Fruit fly (Drosophila melanogaster) whole organism, embryonic: ENCODE results near the gene VGlut.

Experiments used
- Abd-B ChIP-seq: fragments of 200-800 bp; sonication (Bioruptor generic); optimal IDR thresholded peaks from 2 replicates; lab custom pipeline; 2018; ENCODE audit warnings: missing biosample characterization, mild to moderate bottlenecking, missing genetic modification characterization, moderate library complexity
- BEAF-32 ChIP-seq: fragments of 200-800 bp; sonication (Bioruptor generic); optimal IDR thresholded peaks from 3 replicates; lab custom pipeline; 2017; ENCODE audit warnings: missing biosample characterization, missing genetic modification characterization, mild to moderate bottlenecking, moderate library complexity, missing genetic modification reagents
- Bgb ChIP-seq: fragments of 200-800 bp; sonication (Bioruptor generic); IDR thresholded peaks from 2 replicates; pipeline ENCODE4 v1.3.6; 2022; ENCODE audit warnings: missing biosample characterization, missing genetic modification characterization; ENCODE audit not compliant: partially characterized antibody
- BtbVII ChIP-seq: fragments of 200-800 bp; sonication (Bioruptor generic); optimal IDR thresholded peaks from 3 replicates; lab custom pipeline; 2017; ENCODE audit warnings: missing biosample characterization, mild to moderate bottlenecking, missing genetic modification characterization
- CG10267 ChIP-seq: fragments of 200-800 bp; sonication (Bioruptor generic); optimal IDR thresholded peaks from 2 replicates; lab custom pipeline; 2018; ENCODE audit warnings: missing biosample characterization, mild to moderate bottlenecking, missing genetic modification characterization, moderate library complexity
- CG10654 ChIP-seq: fragments of 200-800 bp; sonication (Bioruptor generic); optimal IDR thresholded peaks from 2 replicates; lab custom pipeline; 2016; ENCODE audit warnings: missing biosample characterization, missing genetic modification characterization
- CG12104 ChIP-seq: fragments of 200-800 bp; sonication (Bioruptor generic); optimal IDR thresholded peaks from 3 replicates; lab custom pipeline; 2016; ENCODE audit warnings: missing biosample characterization, missing genetic modification characterization
- CG13287 ChIP-seq: fragments of 200-800 bp; sonication (Bioruptor generic); IDR thresholded peaks from 2 replicates; pipeline ENCODE4 v1.3.6; 2022; ENCODE audit warnings: missing biosample characterization, missing genetic modification characterization; ENCODE audit not compliant: partially characterized antibody
- CG13296 ChIP-seq: fragments of 200-800 bp; sonication (Bioruptor generic); optimal IDR thresholded peaks from 3 replicates; lab custom pipeline; 2018; ENCODE audit warnings: missing biosample characterization, mild to moderate bottlenecking, missing genetic modification characterization
- CG14667 ChIP-seq: fragments of 200-800 bp; sonication (Bioruptor generic); IDR thresholded peaks from 2 replicates; pipeline ENCODE4 v1.3.6; 2022; ENCODE audit warnings: missing biosample characterization, missing genetic modification characterization
- CG1602 ChIP-seq: fragments of 200-800 bp; sonication (Bioruptor generic); optimal IDR thresholded peaks from 3 replicates; lab custom pipeline; 2016; ENCODE audit warnings: missing biosample characterization, missing genetic modification characterization
- CG16863 ChIP-seq: fragments of 200-800 bp; sonication (Bioruptor generic); optimal IDR thresholded peaks from 3 replicates; lab custom pipeline; 2016; ENCODE audit warnings: missing biosample characterization, missing genetic modification characterization
- CG17359 ChIP-seq: fragments of 200-800 bp; sonication (Bioruptor generic); optimal IDR thresholded peaks from 3 replicates; lab custom pipeline; 2018; ENCODE audit warnings: missing biosample characterization, mild to moderate bottlenecking, missing genetic modification characterization, moderate library complexity
- CG17612 ChIP-seq: fragments of 200-800 bp; sonication (Bioruptor generic); IDR thresholded peaks from 2 replicates; pipeline ENCODE4 v1.3.6; 2022; ENCODE audit warnings: missing biosample characterization, missing genetic modification characterization
- CG18011 ChIP-seq: fragments of 200-800 bp; sonication (Bioruptor generic); optimal IDR thresholded peaks from 2 replicates; lab custom pipeline; 2017; ENCODE audit warnings: missing biosample characterization, missing genetic modification characterization, mild to moderate bottlenecking, moderate library complexity, missing genotype
- CG2202 ChIP-seq: fragments of 200-800 bp; sonication (Bioruptor generic); optimal IDR thresholded peaks from 2 replicates; lab custom pipeline; 2018; ENCODE audit warnings: missing biosample characterization, mild to moderate bottlenecking, missing genetic modification characterization
- CG34224 ChIP-seq: fragments of 200-800 bp; sonication (Bioruptor generic); IDR thresholded peaks from 3 replicates; pipeline ENCODE4 v1.3.6; 2022; ENCODE audit warnings: missing biosample characterization, missing genetic modification characterization; ENCODE audit not compliant: partially characterized antibody
- CG3995 ChIP-seq: fragments of 200-800 bp; sonication (Bioruptor generic); optimal IDR thresholded peaks from 3 replicates; lab custom pipeline; 2016; ENCODE audit warnings: missing biosample characterization, missing genetic modification characterization
- CG4360 ChIP-seq: fragments of 200-800 bp; sonication (Bioruptor generic); IDR thresholded peaks from 2 replicates; pipeline ENCODE4 v1.3.6; 2022; ENCODE audit warnings: missing biosample characterization, missing genetic modification characterization
- CG4820 ChIP-seq: fragments of 200-800 bp; sonication (Bioruptor generic); optimal IDR thresholded peaks from 3 replicates; lab custom pipeline; 2016; ENCODE audit warnings: missing biosample characterization, missing genetic modification characterization
- CG7357 ChIP-seq: fragments of 200-800 bp; sonication (Bioruptor generic); IDR thresholded peaks from 3 replicates; pipeline ENCODE4 v1.3.6; 2022; ENCODE audit warnings: missing biosample characterization, missing genetic modification characterization
- CG8290 ChIP-seq, 3 experiments: fragments of 200-800 bp; sonication (Bioruptor generic); optimal IDR thresholded peaks; 2 replicates each; lab custom pipeline; 2016 to 2019; ENCODE audit warnings: missing biosample characterization in 3 of 3, missing genetic modification characterization in 3 of 3, mild to moderate bottlenecking in 2 of 3, moderate library complexity in 1 of 3
- CG8765 ChIP-seq: fragments of 200-800 bp; sonication (Bioruptor generic); IDR thresholded peaks from 2 replicates; pipeline ENCODE4 v1.3.6; 2022; ENCODE audit warnings: missing biosample characterization, missing genetic modification characterization
- D19A ChIP-seq: fragments of 200-800 bp; optimal IDR thresholded peaks from 3 replicates; lab custom pipeline; 2019; ENCODE audit warnings: missing biosample characterization, mild to moderate bottlenecking, missing genetic modification characterization, moderate library complexity
- Dek ChIP-seq: fragments of 200-800 bp; sonication (Bioruptor generic); optimal IDR thresholded peaks from 3 replicates; lab custom pipeline; 2019; ENCODE audit warnings: missing biosample characterization, mild to moderate bottlenecking, missing genetic modification characterization, moderate library complexity
- Ets65A ChIP-seq: fragments of 200-800 bp; sonication (Bioruptor generic); peaks from one replicate; lab custom pipeline; 2016; ENCODE audit warnings: missing biosample characterization, missing genetic modification characterization
- Fer2 ChIP-seq: fragments of 200-800 bp; sonication (Bioruptor generic); optimal IDR thresholded peaks from 2 replicates; lab custom pipeline; 2018; ENCODE audit warnings: missing biosample characterization, mild to moderate bottlenecking, missing genetic modification characterization, moderate library complexity
- HLH4C ChIP-seq: fragments of 200-800 bp; sonication (Bioruptor generic); IDR thresholded peaks from 3 replicates; pipeline ENCODE4 v1.3.6; 2022; ENCODE audit warnings: missing biosample characterization, missing genetic modification characterization; ENCODE audit not compliant: partially characterized antibody
- HmgD ChIP-seq: fragments of 200-800 bp; sonication (Bioruptor generic); optimal IDR thresholded peaks from 3 replicates; lab custom pipeline; 2016; ENCODE audit warnings: missing biosample characterization, missing genetic modification characterization
- Hmx ChIP-seq: fragments of 200-800 bp; sonication (Bioruptor generic); optimal IDR thresholded peaks from 2 replicates; lab custom pipeline; 2016; ENCODE audit warnings: missing biosample characterization, missing genetic modification characterization
- Mes4 ChIP-seq: fragments of 200-800 bp; sonication (Bioruptor generic); optimal IDR thresholded peaks from 2 replicates; lab custom pipeline; 2016; ENCODE audit warnings: missing biosample characterization, missing genetic modification characterization
- Nf-YA ChIP-seq: fragments of 200-800 bp; sonication (Bioruptor generic); IDR thresholded peaks from 2 replicates; pipeline ENCODE4 v1.3.6; 2022; ENCODE audit warnings: missing biosample characterization, missing genetic modification characterization
- Six4 ChIP-seq: fragments of 200-800 bp; sonication (Bioruptor generic); optimal IDR thresholded peaks from 2 replicates; lab custom pipeline; 2016; ENCODE audit warnings: missing biosample characterization, missing genetic modification characterization
- Sry-β ChIP-seq: fragments of 200-800 bp; sonication (Bioruptor generic); optimal IDR thresholded peaks from 2 replicates; lab custom pipeline; 2018; ENCODE audit warnings: missing biosample characterization, mild to moderate bottlenecking, missing genetic modification characterization, moderate library complexity
- amos ChIP-seq: fragments of 200-800 bp; sonication (Bioruptor generic); IDR thresholded peaks from 2 replicates; pipeline ENCODE4 v1.3.6; 2022; ENCODE audit warnings: missing biosample characterization, missing genetic modification characterization; ENCODE audit not compliant: partially characterized antibody
- chn ChIP-seq: fragments of 200-800 bp; sonication (Bioruptor generic); optimal IDR thresholded peaks from 2 replicates; lab custom pipeline; 2016; ENCODE audit warnings: missing biosample characterization, missing genetic modification characterization
- danr ChIP-seq: fragments of 200-800 bp; sonication (Bioruptor generic); IDR thresholded peaks from 2 replicates; pipeline ENCODE4 v1.3.6; 2022; ENCODE audit warnings: missing biosample characterization, missing genetic modification characterization
- dm ChIP-seq: fragments of 200-800 bp; sonication (Bioruptor generic); optimal IDR thresholded peaks from 3 replicates; lab custom pipeline; 2016; ENCODE audit warnings: missing biosample characterization, missing genetic modification characterization
- gcm2 ChIP-seq: fragments of 200-800 bp; sonication (Bioruptor generic); optimal IDR thresholded peaks from 2 replicates; lab custom pipeline; 2016; ENCODE audit warnings: missing biosample characterization, missing genetic modification characterization
- jing ChIP-seq: fragments of 200-800 bp; sonication (Bioruptor generic); optimal IDR thresholded peaks from 2 replicates; lab custom pipeline; 2018; ENCODE audit warnings: missing biosample characterization, mild to moderate bottlenecking, missing genetic modification characterization
- kni ChIP-seq: fragments of 200-800 bp; sonication (Bioruptor generic); optimal IDR thresholded peaks from 3 replicates; lab custom pipeline; 2017; ENCODE audit warnings: mild to moderate bottlenecking, missing biosample characterization, missing genetic modification reagents, missing genetic modification characterization
- knrl ChIP-seq: fragments of 200-800 bp; sonication (Bioruptor generic); IDR thresholded peaks from 3 replicates; pipeline ENCODE4 v1.3.6; 2022; ENCODE audit warnings: missing biosample characterization, missing genetic modification characterization; ENCODE audit not compliant: partially characterized antibody
- lola ChIP-seq, 3 experiments: fragments of >200 bp in 2 of 3; fragments of 200-800 bp in 1 of 3; sonication (Bioruptor generic) in 1 of 3; optimal IDR thresholded peaks; 2 replicates each; lab custom pipeline; 2017 to 2019; ENCODE audit warnings: missing biosample characterization in 3 of 3, missing genetic modification characterization in 3 of 3, mild to moderate bottlenecking in 1 of 3, moderate library complexity in 1 of 3
- mld ChIP-seq: fragments of 200-800 bp; sonication (Bioruptor generic); IDR thresholded peaks from 3 replicates; pipeline ENCODE4 v1.3.6; 2022; ENCODE audit warnings: missing biosample characterization, missing genetic modification characterization; ENCODE audit not compliant: partially characterized antibody
- salm ChIP-seq: fragments of 200-800 bp; sonication (Bioruptor generic); optimal IDR thresholded peaks from 2 replicates; lab custom pipeline; 2018; ENCODE audit warnings: missing biosample characterization, mild to moderate bottlenecking, missing genetic modification characterization
- sisA ChIP-seq: fragments of 200-800 bp; sonication (Bioruptor generic); IDR thresholded peaks from 2 replicates; pipeline ENCODE4 v1.3.6; 2022; ENCODE audit warnings: missing biosample characterization, missing genetic modification characterization
- sug ChIP-seq: fragments of 200-800 bp; optimal IDR thresholded peaks from 2 replicates; lab custom pipeline; 2019; ENCODE audit warnings: missing biosample characterization, mild to moderate bottlenecking, missing genetic modification characterization, moderate library complexity
- trh ChIP-seq: fragments of 200-800 bp; sonication (Bioruptor generic); optimal IDR thresholded peaks from 2 replicates; lab custom pipeline; 2016; ENCODE audit warnings: missing biosample characterization, missing genetic modification characterization
- zfh2 ChIP-seq: fragments of 200-800 bp; sonication (Bioruptor generic); optimal IDR thresholded peaks from 2 replicates; lab custom pipeline; 2016; ENCODE audit warnings: missing biosample characterization, missing genetic modification characterization

Gene VGlut

DNA sequence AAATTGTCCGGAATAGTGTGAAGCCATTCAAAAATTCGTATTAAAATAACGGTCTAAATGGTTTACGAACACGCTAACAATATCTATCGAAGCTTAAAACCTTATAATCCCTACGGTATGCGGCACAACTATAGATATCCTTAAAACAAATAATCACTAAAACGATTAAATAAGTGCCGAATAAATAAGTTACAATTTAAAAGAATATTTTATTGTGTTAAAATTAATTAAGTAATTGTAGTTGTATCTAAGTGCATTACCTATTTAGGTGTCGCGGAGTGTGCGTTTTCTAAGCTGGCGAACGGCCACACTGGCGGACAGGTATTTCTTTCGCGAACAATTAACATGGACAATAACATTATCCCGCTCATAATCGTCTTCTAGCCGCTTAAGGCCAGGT is 19.3 kb upstream of the VGlut start, which contains the start of gene Eogt (continued):
- TF ChIP-seq CG10654 (GFP tag; lab: Kevin White, UChicago) (peak; percentile 82), danr (GFP tag; lab: Robert Waterston, UW) (peak; percentile 95), BtbVII (GFP tag; lab: Kevin White, UChicago) (peak; percentile 67), Bgb (GFP tag; lab: Robert Waterston, UW) (no peak), amos (no peak), chn (GFP tag; lab: Kevin White, UChicago) (peak; percentile 86), HmgD (GFP tag; lab: Kevin White, UChicago) (peak; percentile 21), jing (GFP tag; lab: Kevin White, UChicago) (peak; percentile 86), CG8765 (GFP tag; lab: Robert Waterston, UW) (peak; percentile 97), gcm2 (peak; percentile 79), kni (GFP tag; lab: Kevin White, UChicago) (peak; percentile 43), salm (tag; lab: Kevin White, UChicago) (peak; percentile 90), CG34224 (GFP tag; lab: Robert Waterston, UW) (no peak), CG4820 (GFP tag; lab: Kevin White, UChicago) (peak; percentile 91), CG17359 (tag; lab: Kevin White, UChicago) (peak; percentile 88), Nf-YA (GFP tag; lab: Robert Waterston, UW) (peak; percentile 94), CG13287 (peak; percentile 52; the same call in 1 of the 2 replicates), Six4 (GFP tag; lab: Kevin White, UChicago) (peak; percentile 79), CG4360 (GFP tag; lab: Robert Waterston, UW) (peak; percentile 75), CG16863 (GFP tag; lab: Kevin White, UChicago) (peak; percentile 55), CG2202 (peak; percentile 92), CG8290 (GFP tag; optimal IDR thresholded peaks at IDR 0.05; lab: Kevin White, UChicago) (peak; percentile 84), CG8290 (tag; optimal IDR thresholded peaks at IDR 0.05; lab: Kevin White, UChicago) (peak; percentile 58 to 98), Fer2 (tag; lab: Kevin White, UChicago) (peak; percentile 85), CG18011 (GFP tag; lab: Kevin White, UChicago) (peak; percentile 86), CG17612 (GFP tag; lab: Robert Waterston, UW) (peak; percentile 91), CG7357 (peak; percentile 90), trh (GFP tag; lab: Kevin White, UChicago) (peak; percentile 82), mld (GFP tag; lab: Robert Waterston, UW) (no peak), Ets65A (peak; percentile 96), CG3995 (peak; percentile 26), CG14667 (GFP tag; lab: Robert Waterston, UW) (peak; percentile 95), Abd-B (GFP tag; lab: Kevin White, UChicago) (peak; percentile 94), sug (tag; lab: Kevin White, UChicago) (peak; percentile 85), lola (GFP tag; optimal IDR thresholded peaks at IDR 0.05; lab: Kevin White, UChicago) (peak in 1 of 3 experiments; percentile 93), Sry-β (peak; percentile 38), Hmx (peak; percentile 5), D19A (tag; lab: Kevin White, UChicago) (peak; percentile 86), CG10267 (tag; lab: Kevin White, UChicago) (peak; percentile 87), CG1602 (GFP tag; lab: Kevin White, UChicago) (peak; percentile 95), CG12104 (GFP tag; lab: Kevin White, UChicago) (peak; percentile 84), knrl (GFP tag; lab: Robert Waterston, UW) (peak; percentile 25; the same call in 1 of the 3 replicates), Mes4 (GFP tag; lab: Kevin White, UChicago) (peak; percentile 51), sisA (GFP tag; lab: Robert Waterston, UW) (peak; percentile 96), dm (GFP tag; lab: Kevin White, UChicago) (peak; percentile 30), Dek (tag; lab: Kevin White, UChicago) (peak; percentile 94), zfh2 (peak; percentile 78), HLH4C (GFP tag; lab: Robert Waterston, UW) (no peak), BEAF-32 (GFP tag; lab: Kevin White, UChicago) (peak; percentile 44), CG13296 (GFP tag; lab: Kevin White, UChicago) (peak; percentile 79)
